Fruit fly (Drosophila melanogaster) whole organism: ENCODE results near the gene bumpel.

Experiments used
- CG8478 ChIP-seq: fragments of >200 bp; optimal IDR thresholded peaks from 2 replicates; lab custom pipeline; 2018; ENCODE audit warnings: inconsistent platforms
- Dll ChIP-seq: fragments of >200 bp; optimal IDR thresholded peaks from 2 replicates; lab custom pipeline; 2017
- EcR ChIP-seq, 2 experiments: fragments of >200 bp; optimal IDR thresholded peaks; 2 replicates each; lab custom pipeline; 2017; ENCODE audit warnings: missing biosample characterization in 2 of 2, missing genetic modification characterization in 2 of 2, missing genetic modification reagents in 2 of 2
- pan ChIP-seq: fragments of >200 bp; optimal IDR thresholded peaks from 2 replicates; lab custom pipeline; 2017
- psq ChIP-seq: fragments of >200 bp; optimal IDR thresholded peaks from 2 replicates; lab custom pipeline; 2017
- usp ChIP-seq: fragments of >200 bp; optimal IDR thresholded peaks from 2 replicates; lab custom pipeline; 2017; ENCODE audit warnings: missing biosample characterization, missing genetic modification characterization, mixed read lengths

Gene bumpel

dm6 chr3R:11418568-11418967, at the start of gene bumpel, which contains the start of gene CG45676:
bumpel (minus strand) TSS chr3R:11418668.
CG45676 (plus strand) TSS chr3R:11418885.
- TF ChIP-seq CG8478 (lab: Kevin White, UChicago) (no peak), pan (lab: Kevin White, UChicago) (no peak), psq (no peak), EcR (GFP tag; optimal IDR thresholded peaks at IDR 0.05; lab: Kevin White, UChicago) (no peak), Dll (lab: Kevin White, UChicago) (no peak), usp (GFP tag; lab: Kevin White, UChicago) (no peak)

dm6 chr3R:11467812-11468211, 49.3 kb upstream of the bumpel start:
- TF ChIP-seq EcR (GFP tag; optimal IDR thresholded peaks at IDR 0.05; lab: Kevin White, UChicago) (no peak), CG8478 (lab: Kevin White, UChicago) (no peak), psq (no peak), Dll (lab: Kevin White, UChicago) (no peak), pan (lab: Kevin White, UChicago) (no peak), usp (GFP tag; lab: Kevin White, UChicago) (no peak)

- TF ChIP-seq EcR (GFP tag; optimal IDR thresholded peaks at IDR 0.05; lab: Kevin White, UChicago), result no peak
- no peak for TF ChIP-seq CG8478 (lab: Kevin White, UChicago)
- no peak for TF ChIP-seq pan (lab: Kevin White, UChicago)
- no peak for TF ChIP-seq psq
- no peak for TF ChIP-seq usp (GFP tag; lab: Kevin White, UChicago)
- no peak for TF ChIP-seq Dll (lab: Kevin White, UChicago)
Measured at dm6 chr3R:11460502-11461358, 42.3 kb upstream of the bumpel start, which contains the start of gene PGRP-LB. PGRP-LB (minus strand) TSS chr3R:11460552.

- TF ChIP-seq CG8478 (lab: Kevin White, UChicago), result no peak
Measured at dm6 chr3R:11458851-11459175, 40.3 kb upstream of the bumpel start.

dm6 chr3R:11458022-11458850, 39.8 kb upstream of the bumpel start:
- TF ChIP-seq EcR (GFP tag; optimal IDR thresholded peaks at IDR 0.05; lab: Kevin White, UChicago), result no peak
- no peak for TF ChIP-seq psq
- no peak for TF ChIP-seq pan (lab: Kevin White, UChicago)
- no peak for TF ChIP-seq usp (GFP tag; lab: Kevin White, UChicago)
- TF ChIP-seq CG8478 (lab: Kevin White, UChicago), result no peak
- no peak for TF ChIP-seq Dll (lab: Kevin White, UChicago)

dm6 chr3R:11457286-11457685, 38.8 kb upstream of the bumpel start:
- no peak for TF ChIP-seq EcR (GFP tag; optimal IDR thresholded peaks at IDR 0.05; lab: Kevin White, UChicago)

dm6 chr3R:11456539-11456938, 38.1 kb upstream of the bumpel start:
- TF ChIP-seq EcR (GFP tag; optimal IDR thresholded peaks at IDR 0.05; lab: Kevin White, UChicago) (no peak), psq (no peak), usp (GFP tag; lab: Kevin White, UChicago) (no peak), Dll (lab: Kevin White, UChicago) (no peak), pan (lab: Kevin White, UChicago) (no peak), CG8478 (lab: Kevin White, UChicago) (no peak)

dm6 chr3R:11454210-11454904, 35.9 kb upstream of the bumpel start:
- TF ChIP-seq usp (GFP tag; lab: Kevin White, UChicago) (no peak), pan (lab: Kevin White, UChicago) (no peak), psq (no peak), Dll (lab: Kevin White, UChicago) (no peak), CG8478 (lab: Kevin White, UChicago) (no peak), EcR (GFP tag; optimal IDR thresholded peaks at IDR 0.05; lab: Kevin White, UChicago) (no peak)

dm6 chr3R:11452041-11452440, 33.6 kb upstream of the bumpel start:
- TF ChIP-seq pan (lab: Kevin White, UChicago), result no peak
- no peak for TF ChIP-seq CG8478 (lab: Kevin White, UChicago)
- TF ChIP-seq EcR (GFP tag; optimal IDR thresholded peaks at IDR 0.05; lab: Kevin White, UChicago), result no peak
- TF ChIP-seq psq, result no peak
- TF ChIP-seq Dll (lab: Kevin White, UChicago), result no peak
- no peak for TF ChIP-seq usp (GFP tag; lab: Kevin White, UChicago)

- no peak for TF ChIP-seq Dll (lab: Kevin White, UChicago)
- no peak for TF ChIP-seq psq
- no peak for TF ChIP-seq EcR (GFP tag; optimal IDR thresholded peaks at IDR 0.05; lab: Kevin White, UChicago)
- no peak for TF ChIP-seq CG8478 (lab: Kevin White, UChicago)
- TF ChIP-seq usp (GFP tag; lab: Kevin White, UChicago), result no peak
- no peak for TF ChIP-seq pan (lab: Kevin White, UChicago)
Measured at dm6 chr3R:11451207-11451841, 32.9 kb upstream of the bumpel start, which contains the start of gene sals. sals (minus strand) TSS chr3R:11451791.

dm6 chr3R:11449688-11450087, 31.2 kb upstream of the bumpel start:
- TF ChIP-seq EcR (GFP tag; optimal IDR thresholded peaks at IDR 0.05; lab: Kevin White, UChicago) (no peak), pan (lab: Kevin White, UChicago) (no peak), psq (no peak), CG8478 (lab: Kevin White, UChicago) (no peak), Dll (lab: Kevin White, UChicago) (no peak)
